Worm (Caenorhabditis elegans): ENCODE data around the gene C44C10.10.
A peak's percentile ranks its signal among the peaks of the same experiment; 100 is the strongest.

DNA sequence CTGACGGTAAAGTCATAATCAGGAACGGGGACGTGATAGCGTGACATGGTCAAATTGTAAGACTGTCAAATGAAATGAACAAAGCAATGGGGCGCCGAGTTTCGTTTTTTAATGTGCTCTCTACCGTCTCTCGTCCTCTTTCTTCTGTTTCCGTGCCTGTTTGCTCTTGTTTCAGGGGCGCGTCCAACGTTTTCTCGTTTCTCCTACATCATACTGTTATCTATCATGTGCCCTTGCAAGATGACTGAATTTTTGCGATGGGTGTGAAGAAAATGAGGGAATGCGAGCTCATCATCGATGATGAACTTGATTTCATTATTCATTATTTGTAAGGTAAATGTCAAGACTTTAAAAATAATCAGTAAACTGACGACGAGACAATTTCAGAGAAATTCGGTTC, 9.3 kb upstream of the C44C10.10 start, which contains the start of gene T04F8.7:
- TF ChIP-seq zag-1 (tag; optimal IDR thresholded peaks at IDR 0.05) = no peak
- no peak for TF ChIP-seq nhr-76 (tag; optimal IDR thresholded peaks at IDR 0.05)
- no peak for TF ChIP-seq nhr-77 (tag; optimal IDR thresholded peaks at IDR 0.05)
- no peak for TF ChIP-seq snpc-4 (tag; optimal IDR thresholded peaks at IDR 0.05)
- TF ChIP-seq egl-27 (tag; optimal IDR thresholded peaks at IDR 0.05) = no peak
- TF ChIP-seq fkh-10 (GFP tag; optimal IDR thresholded peaks at IDR 0.05) = no peak
- TF ChIP-seq ztf-11 (tag; optimal IDR thresholded peaks at IDR 0.05) = no peak
- no peak for TF ChIP-seq nhr-237 (tag; optimal IDR thresholded peaks at IDR 0.05)
- no peak for TF ChIP-seq ceh-28 (tag; optimal IDR thresholded peaks at IDR 0.05)
- no peak for TF ChIP-seq nhr-43 (tag; optimal IDR thresholded peaks at IDR 0.05; ENCODE audit: poor library complexity, severe bottlenecking)
- TF ChIP-seq ZK546.5 (tag; optimal IDR thresholded peaks at IDR 0.05) = no peak
- TF ChIP-seq elt-2 (tag; optimal IDR thresholded peaks at IDR 0.05) = peak; percentile 91
